Worm (Caenorhabditis elegans) whole organism, L4 larva: ENCODE results near the gene T24D5.4.

Source experiments
- D1046.2 ChIP-seq: fragments of 200-800 bp; sonication (Bioruptor generic); IDR thresholded peaks from 2 replicates; pipeline ENCODE4 v1.3.6; 2022; ENCODE audit warnings: missing genetic modification characterization, missing compliant biosample characterization
- F37D6.2 ChIP-seq: sonication (generic microtip); optimal IDR thresholded peaks from 2 replicates; lab custom pipeline; 2016; ENCODE audit warnings: mild to moderate bottlenecking, missing genetic modification characterization, missing compliant biosample characterization
- ZK546.5 ChIP-seq, 2 experiments: sonication (generic microtip); optimal IDR thresholded peaks; 2 replicates each; lab custom pipeline; 2017; ENCODE audit warnings: missing biosample characterization in 2 of 2, missing genetic modification characterization in 2 of 2
- fkh-10 ChIP-seq: fragments of 150-350 bp; optimal IDR thresholded peaks from 2 replicates; lab custom pipeline; 2014; ENCODE audit warnings: missing biosample characterization, missing genetic modification reagents, missing genetic modification characterization
- lin-13 ChIP-seq: fragments of 150-350 bp; optimal IDR thresholded peaks from 2 replicates; lab custom pipeline; 2014; ENCODE audit warnings: missing biosample characterization, missing genetic modification reagents, missing genetic modification characterization
- lin-15B ChIP-seq: fragments of 150-350 bp; sonication (generic microtip); optimal IDR thresholded peaks from 3 replicates; lab custom pipeline; 2014; ENCODE audit warnings: missing biosample characterization, missing genetic modification characterization
- lsy-2 ChIP-seq, 2 experiments: fragments of 150-350 bp in 1 of 2; sonication (generic microtip) in 1 of 2; optimal IDR thresholded peaks; 2 replicates each; lab custom pipeline; 2014 to 2017; ENCODE audit warnings: missing biosample characterization in 2 of 2, missing genetic modification characterization in 2 of 2
- mep-1 ChIP-seq: fragments of 150-350 bp; sonication (generic microtip); optimal IDR thresholded peaks from 3 replicates; lab custom pipeline; 2014; ENCODE audit warnings: missing biosample characterization, missing genetic modification characterization
- nhr-237 ChIP-seq: sonication (generic microtip); optimal IDR thresholded peaks from 2 replicates; lab custom pipeline; 2017; ENCODE audit warnings: missing biosample characterization, missing genetic modification characterization
- nhr-77 ChIP-seq: fragments of 150-350 bp; optimal IDR thresholded peaks from 2 replicates; lab custom pipeline; 2014; ENCODE audit warnings: missing biosample characterization, missing genetic modification characterization
- php-3 ChIP-seq: fragments of 200-800 bp; sonication (Bioruptor generic); IDR thresholded peaks from 2 replicates; pipeline ENCODE4 v1.3.6; 2022; ENCODE audit warnings: missing genetic modification reagents, missing genetic modification characterization, missing compliant biosample characterization
- unc-130 ChIP-seq: sonication (generic microtip); optimal IDR thresholded peaks from 2 replicates; lab custom pipeline; 2016; ENCODE audit warnings: missing genetic modification reagents, missing genetic modification characterization, missing compliant biosample characterization
- unc-62 ChIP-seq, 3 experiments: fragments of 150-350 bp in 1 of 3; sonication (generic microtip); optimal IDR thresholded peaks in 2 of 3; peaks in 1 of 3; 1 replicate in 1 of 3; 2 replicates in 2 of 3; lab custom pipeline; 2014 to 2017; ENCODE audit warnings: missing biosample characterization in 3 of 3, missing genetic modification characterization in 3 of 3, missing genetic modification reagents in 3 of 3, missing genotype in 1 of 3
- zag-1 ChIP-seq: fragments of 150-350 bp; optimal IDR thresholded peaks from 2 replicates; lab custom pipeline; 2014; ENCODE audit warnings: missing biosample characterization, missing genetic modification characterization

DNA sequence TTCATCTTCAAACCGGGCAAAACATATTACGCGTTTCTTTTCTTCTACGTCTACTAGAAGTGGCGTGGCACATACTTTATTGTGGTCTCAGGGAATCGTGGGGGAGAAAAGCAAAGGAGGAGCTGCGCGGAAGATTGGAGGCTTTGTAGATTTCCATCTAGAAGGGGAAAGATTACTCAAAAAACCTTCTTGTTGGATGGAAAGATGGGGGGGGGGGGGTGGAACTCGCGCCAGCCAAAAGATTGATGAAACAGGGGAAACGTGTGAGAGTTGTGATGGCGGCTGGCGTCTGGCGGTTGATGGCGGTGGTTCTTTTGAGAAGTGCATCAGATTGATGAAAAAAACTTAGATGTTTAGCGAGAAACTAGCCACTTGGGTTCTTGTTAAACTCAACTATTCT, 7.5 kb upstream of the T24D5.4 start:
- TF ChIP-seq mep-1 (tag; lab: Kevin White, UChicago) (no peak), D1046.2 (GFP tag; lab: Robert Waterston, UW) (no peak), ZK546.5 (tag; optimal IDR thresholded peaks at IDR 0.05; lab: Kevin White, UChicago) (no peak), nhr-237 (tag; lab: Kevin White, UChicago) (no peak), unc-62 (GFP tag; optimal IDR thresholded peaks at IDR 0.05 in 1 of 2; lab: Kevin White, UChicago) (no peak), unc-62 (tag; optimal IDR thresholded peaks at IDR 0.05; lab: Kevin White, UChicago) (no peak), fkh-10 (GFP tag; lab: Kevin White, UChicago) (peak; percentile 5), lsy-2 (tag; optimal IDR thresholded peaks at IDR 0.05; lab: Kevin White, UChicago) (no peak), php-3 (no peak), F37D6.2 (tag; lab: Kevin White, UChicago) (no peak), lin-13 (GFP tag; lab: Kevin White, UChicago) (no peak), nhr-77 (tag; lab: Kevin White, UChicago) (no peak), lin-15B (tag; lab: Kevin White, UChicago) (no peak), unc-130 (GFP tag; lab: Kevin White, UChicago) (no peak), zag-1 (tag; lab: Kevin White, UChicago) (no peak)
